Worm (Caenorhabditis elegans) whole organism, L4 larva: Measurements from ENCODE around the gene R31.2.

Experiments used
- F10B5.3 ChIP-seq: sonication (generic microtip); optimal IDR thresholded peaks from 2 replicates; lab custom pipeline; 2016; ENCODE audit warnings: mild to moderate bottlenecking, missing genetic modification characterization, missing compliant biosample characterization
- F37D6.2 ChIP-seq: sonication (generic microtip); optimal IDR thresholded peaks from 2 replicates; lab custom pipeline; 2016; ENCODE audit warnings: mild to moderate bottlenecking, missing genetic modification characterization, missing compliant biosample characterization
- T20F7.1 ChIP-seq: fragments of 200-800 bp; sonication (Bioruptor generic); optimal IDR thresholded peaks from 2 replicates; lab custom pipeline; 2018; ENCODE audit warnings: mild to moderate bottlenecking, missing genetic modification characterization, missing compliant biosample characterization
- T26A8.4 ChIP-seq: fragments of 200-800 bp; sonication (Bioruptor generic); IDR thresholded peaks from 2 replicates; pipeline ENCODE4 v1.3.6; 2022; ENCODE audit warnings: missing genetic modification characterization, missing compliant biosample characterization
- Y75B8A.6 ChIP-seq: fragments of 200-800 bp; sonication (Bioruptor generic); IDR thresholded peaks from 2 replicates; pipeline ENCODE4 v1.3.6; 2022; ENCODE audit warnings: missing genetic modification reagents, missing genetic modification characterization, missing compliant biosample characterization
- ZK337.2 ChIP-seq: fragments of 200-800 bp; sonication (Bioruptor generic); IDR thresholded peaks from 2 replicates; pipeline ENCODE4 v1.3.6; 2022; ENCODE audit warnings: missing genetic modification reagents, missing genetic modification characterization, missing compliant biosample characterization
- ZK546.5 ChIP-seq, 2 experiments: sonication (generic microtip); optimal IDR thresholded peaks; 2 replicates each; lab custom pipeline; 2017; ENCODE audit warnings: missing biosample characterization in 2 of 2, missing genetic modification characterization in 2 of 2
- aha-1 ChIP-seq: fragments of 150-350 bp; peaks from one replicate; lab custom pipeline; 2014; ENCODE audit warnings: missing biosample characterization, missing genetic modification characterization
- ama-1 ChIP-seq: fragments of 150-350 bp; optimal IDR thresholded peaks from 2 replicates; lab custom pipeline; 2014; ENCODE audit warnings: inconsistent platforms, mixed read lengths
- arid-1 ChIP-seq: fragments of 200-800 bp; sonication (Bioruptor generic); conservative IDR thresholded peaks from 2 replicates; pipeline ENCODE4 v1.3.6; 2022; ENCODE audit warnings: missing genetic modification reagents, missing genetic modification characterization, missing compliant biosample characterization
- attf-4 ChIP-seq: sonication (generic microtip); optimal IDR thresholded peaks from 3 replicates; lab custom pipeline; 2017; ENCODE audit warnings: missing biosample characterization, missing genetic modification characterization
- ceh-28 ChIP-seq: fragments of 150-350 bp; optimal IDR thresholded peaks from 2 replicates; lab custom pipeline; 2014; ENCODE audit warnings: missing biosample characterization, missing genetic modification reagents, missing genetic modification characterization
- daf-12 ChIP-seq: fragments of 150-350 bp; optimal IDR thresholded peaks from 2 replicates; lab custom pipeline; 2014; ENCODE audit warnings: missing biosample characterization, missing genetic modification reagents, missing genetic modification characterization
- egl-43 ChIP-seq: fragments of 200-800 bp; sonication (Bioruptor generic); IDR thresholded peaks from 2 replicates; pipeline ENCODE4 v1.3.6; 2022; ENCODE audit warnings: missing genetic modification reagents, missing genetic modification characterization, missing compliant biosample characterization
- hif-1 ChIP-seq, 2 experiments: sonication (generic microtip); optimal IDR thresholded peaks; 2 replicates each; lab custom pipeline; 2016 to 2017; ENCODE audit warnings: missing compliant biosample characterization in 2 of 2, missing genetic modification characterization in 2 of 2, missing genetic modification reagents in 2 of 2, missing genotype in 2 of 2, mild to moderate bottlenecking in 1 of 2
- hlh-30 ChIP-seq: sonication (generic microtip); optimal IDR thresholded peaks from 2 replicates; lab custom pipeline; 2017; ENCODE audit warnings: antibody characterized with exemption, mild to moderate bottlenecking, missing genetic modification characterization, missing compliant biosample characterization; ENCODE audit not compliant: insufficient read depth
- lim-7 ChIP-seq: fragments of 200-800 bp; sonication (Bioruptor generic); IDR thresholded peaks from 2 replicates; pipeline ENCODE4 v1.3.6; 2022; ENCODE audit warnings: missing genetic modification characterization, missing compliant biosample characterization
- lin-29 ChIP-seq: fragments of 200-800 bp; sonication (Bioruptor generic); IDR thresholded peaks from 2 replicates; pipeline ENCODE4 v1.3.6; 2022; ENCODE audit warnings: missing genetic modification reagents, missing genetic modification characterization, missing compliant biosample characterization
- lin-39 ChIP-seq: fragments of 150-350 bp; optimal IDR thresholded peaks from 2 replicates; lab custom pipeline; 2014; ENCODE audit warnings: missing biosample characterization, missing genetic modification reagents, missing genetic modification characterization
- madf-5 ChIP-seq, 2 experiments: fragments of 200-800 bp; sonication (Bioruptor generic); IDR thresholded peaks; 2 replicates each; pipeline ENCODE4 v1.3.6; 2022; ENCODE audit warnings: missing compliant biosample characterization in 2 of 2, missing genetic modification characterization in 2 of 2
- mdl-1 ChIP-seq, 2 experiments: fragments of 150-350 bp in 1 of 2; sonication (generic microtip) in 1 of 2; optimal IDR thresholded peaks; 2 replicates each; lab custom pipeline; 2014 to 2017; ENCODE audit warnings: missing biosample characterization in 2 of 2, missing genetic modification characterization in 2 of 2
- mep-1 ChIP-seq: fragments of 150-350 bp; sonication (generic microtip); optimal IDR thresholded peaks from 3 replicates; lab custom pipeline; 2014; ENCODE audit warnings: missing biosample characterization, missing genetic modification characterization
- nhr-11 ChIP-seq: fragments of 150-350 bp; optimal IDR thresholded peaks from 2 replicates; lab custom pipeline; 2014; ENCODE audit warnings: missing biosample characterization, missing genetic modification characterization
- nhr-28 ChIP-seq: fragments of 150-350 bp; optimal IDR thresholded peaks from 2 replicates; lab custom pipeline; 2014; ENCODE audit warnings: missing biosample characterization, missing genetic modification characterization
- nhr-77 ChIP-seq: fragments of 150-350 bp; optimal IDR thresholded peaks from 2 replicates; lab custom pipeline; 2014; ENCODE audit warnings: missing biosample characterization, missing genetic modification characterization
- pqm-1 ChIP-seq: sonication (generic microtip); optimal IDR thresholded peaks from 2 replicates; lab custom pipeline; 2017; ENCODE audit warnings: missing biosample characterization, missing genetic modification characterization
- rbr-2 ChIP-seq: sonication (generic microtip); optimal IDR thresholded peaks from 2 replicates; lab custom pipeline; 2016; ENCODE audit warnings: missing genotype, missing genetic modification characterization, missing compliant biosample characterization
- spr-3 ChIP-seq: fragments of 200-800 bp; sonication (Bioruptor generic); optimal IDR thresholded peaks from 2 replicates; lab custom pipeline; 2018; ENCODE audit warnings: mild to moderate bottlenecking, missing genetic modification characterization, missing compliant biosample characterization
- tag-97 ChIP-seq: fragments of 200-800 bp; sonication (Bioruptor generic); IDR thresholded peaks from 2 replicates; pipeline ENCODE4 v1.3.6; 2022; ENCODE audit warnings: missing genetic modification characterization, missing compliant biosample characterization
- tra-1 ChIP-seq: fragments of 200-800 bp; sonication (Bioruptor generic); IDR thresholded peaks from 2 replicates; pipeline ENCODE4 v1.3.6; 2022; ENCODE audit warnings: missing genetic modification reagents, missing genetic modification characterization, missing compliant biosample characterization
- unc-62 ChIP-seq, 3 experiments: fragments of 150-350 bp in 1 of 3; sonication (generic microtip); optimal IDR thresholded peaks in 2 of 3; peaks in 1 of 3; 1 replicate in 1 of 3; 2 replicates in 2 of 3; lab custom pipeline; 2014 to 2017; ENCODE audit warnings: missing biosample characterization in 3 of 3, missing genetic modification characterization in 3 of 3, missing genetic modification reagents in 3 of 3, missing genotype in 1 of 3
- vab-7 ChIP-seq: fragments of 200-800 bp; sonication (Bioruptor generic); IDR thresholded peaks from 2 replicates; pipeline ENCODE4 v1.3.6; 2022; ENCODE audit warnings: missing genetic modification reagents, missing genetic modification characterization, missing compliant biosample characterization
- zfp-2 ChIP-seq: sonication (generic microtip); optimal IDR thresholded peaks from 2 replicates; lab custom pipeline; 2016; ENCODE audit warnings: mild to moderate bottlenecking, missing genetic modification characterization, missing compliant biosample characterization
- zfp-3 ChIP-seq: fragments of 200-800 bp; sonication (Bioruptor generic); conservative IDR thresholded peaks from 2 replicates; pipeline ENCODE4 v1.3.6; 2022; ENCODE audit warnings: missing genetic modification reagents, missing genetic modification characterization, missing compliant biosample characterization
- zip-2 ChIP-seq: fragments of 150-350 bp; optimal IDR thresholded peaks from 2 replicates; lab custom pipeline; 2014; ENCODE audit warnings: missing biosample characterization, missing genetic modification characterization

R31.2 gene

DNA sequence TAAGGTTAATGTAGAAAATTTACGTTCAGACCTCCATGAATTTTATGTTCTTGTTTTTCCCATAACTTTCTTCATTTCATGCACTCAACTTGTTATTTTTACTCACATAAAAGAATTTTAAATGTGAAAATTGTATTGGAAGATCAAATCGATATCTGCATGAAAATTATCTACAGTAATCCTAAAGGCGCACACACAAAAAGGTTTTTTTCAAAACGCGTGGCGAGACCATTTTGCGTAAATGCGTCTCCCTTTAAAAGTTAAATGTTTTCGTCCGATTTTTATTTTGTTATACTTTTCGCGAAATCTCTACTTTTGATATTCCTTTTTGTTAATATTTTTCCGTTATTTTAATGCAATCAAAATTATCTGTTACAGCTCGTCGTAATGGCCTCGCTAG lies at the start of gene R31.2:
R31.2 (plus strand) TSS at position 388 of the 400 bp plus-strand sequence.
- TF ChIP-seq arid-1 (GFP tag; lab: Robert Waterston, UW) (no peak), nhr-77 (tag; lab: Kevin White, UChicago) (no peak), spr-3 (GFP tag; lab: Kevin White, UChicago) (no peak), madf-5 (GFP tag; IDR thresholded peaks at IDR 0.05; lab: Robert Waterston, UW) (no peak), Y75B8A.6 (GFP tag; lab: Robert Waterston, UW) (no peak), ama-1 (lab: Kevin White, UChicago) (no peak), mdl-1 (tag; optimal IDR thresholded peaks at IDR 0.05; lab: Kevin White, UChicago) (no peak), ZK337.2 (GFP tag; lab: Robert Waterston, UW) (no peak)
- TF ChIP-seq, all 104 proteins: peak for 0

DNA sequence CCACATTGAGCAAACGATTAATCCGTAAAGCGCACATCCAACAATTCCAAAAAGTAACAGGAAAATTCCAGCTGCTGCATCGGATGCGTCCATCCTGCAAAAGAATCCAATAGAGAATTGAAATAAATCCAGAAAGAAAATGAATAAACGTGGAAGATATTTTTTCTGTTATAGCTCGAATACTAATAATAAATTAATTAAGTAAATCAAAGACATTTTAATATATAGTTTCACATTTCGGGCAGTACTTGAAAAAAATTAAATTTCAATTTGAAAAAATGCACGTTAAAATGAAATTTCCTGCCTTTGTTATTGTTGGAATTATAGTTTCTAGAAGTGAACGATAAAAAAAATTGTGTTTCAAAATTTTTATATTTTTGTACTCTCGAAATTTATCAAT lies 49.2 kb upstream of the R31.2 start, which contains the start of gene R13H4.7:
R13H4.7 (minus strand) TSS at position 101 of the 400 bp plus-strand sequence.
- TF ChIP-seq zfp-2 (tag; lab: Kevin White, UChicago) (no peak), tra-1 (GFP tag; lab: Robert Waterston, UW) (no peak), hif-1 (tag; optimal IDR thresholded peaks at IDR 0.05; lab: Kevin White, UChicago) (no peak), mep-1 (tag; lab: Kevin White, UChicago) (no peak), lin-39 (tag; lab: Kevin White, UChicago) (no peak), F10B5.3 (no peak), tag-97 (GFP tag; lab: Robert Waterston, UW) (no peak), ceh-28 (tag; lab: Kevin White, UChicago) (no peak), T26A8.4 (no peak), arid-1 (GFP tag; lab: Robert Waterston, UW) (no peak), spr-3 (GFP tag; lab: Kevin White, UChicago) (no peak), attf-4 (no peak)

- TF ChIP-seq ZK546.5 (tag; optimal IDR thresholded peaks at IDR 0.05; lab: Kevin White, UChicago) (no peak), tra-1 (GFP tag; lab: Robert Waterston, UW) (no peak)
- TF ChIP-seq, all 104 proteins: peak for 0
These were observed 42.3 kb upstream of the R31.2 start, which contains the start of gene sulp-4 for ce11 chrV:11875060-11875459. Gene sulp-4 (plus strand): TSS chrV:11875360.

DNA sequence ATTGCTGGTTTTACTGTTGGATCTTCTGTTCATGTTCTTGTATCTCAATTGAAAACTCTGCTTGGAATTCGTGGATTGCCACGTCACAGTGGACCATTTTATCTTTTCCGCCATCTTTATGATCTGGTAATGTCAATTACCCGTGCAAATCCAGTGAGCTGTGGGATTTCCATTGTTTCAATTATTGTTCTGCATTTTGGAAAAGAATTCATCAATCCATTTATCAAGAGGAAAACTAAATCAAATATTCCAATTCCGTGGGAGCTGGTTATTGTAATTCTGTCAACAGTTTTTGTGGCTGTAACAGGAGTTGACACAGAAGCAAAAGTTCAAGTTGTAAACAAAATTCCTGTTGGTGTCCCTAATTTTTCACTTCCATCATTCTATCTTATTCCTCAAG lies 40.7 kb upstream of the R31.2 start:
- TF ChIP-seq vab-7 (GFP tag; lab: Robert Waterston, UW) (no peak), aha-1 (tag; lab: Kevin White, UChicago) (no peak), unc-62 (GFP tag; optimal IDR thresholded peaks at IDR 0.05 in 1 of 2; lab: Kevin White, UChicago) (peak in 1 of 2 experiments; percentile 92), unc-62 (tag; optimal IDR thresholded peaks at IDR 0.05; lab: Kevin White, UChicago) (no peak), hlh-30 (tag; lab: Kevin White, UChicago) (no peak), mdl-1 (tag; optimal IDR thresholded peaks at IDR 0.05; lab: Kevin White, UChicago) (no peak), madf-5 (GFP tag; IDR thresholded peaks at IDR 0.05; lab: Robert Waterston, UW) (no peak), rbr-2 (tag; lab: Kevin White, UChicago) (no peak)

ce11 chrV:11879732-11880131 lies 37.6 kb upstream of the R31.2 start, which contains the start of gene sulp-5:
Gene sulp-5 (plus strand): TSS chrV:11880032.
- no peak for TF ChIP-seq ZK546.5 (tag; optimal IDR thresholded peaks at IDR 0.05; lab: Kevin White, UChicago)
- no peak for TF ChIP-seq egl-43 (GFP tag; lab: Robert Waterston, UW)
- no peak for TF ChIP-seq nhr-11 (tag; lab: Kevin White, UChicago)
- no peak for TF ChIP-seq daf-12
- TF ChIP-seq lim-7 (GFP tag; lab: Robert Waterston, UW) = no peak

DNA sequence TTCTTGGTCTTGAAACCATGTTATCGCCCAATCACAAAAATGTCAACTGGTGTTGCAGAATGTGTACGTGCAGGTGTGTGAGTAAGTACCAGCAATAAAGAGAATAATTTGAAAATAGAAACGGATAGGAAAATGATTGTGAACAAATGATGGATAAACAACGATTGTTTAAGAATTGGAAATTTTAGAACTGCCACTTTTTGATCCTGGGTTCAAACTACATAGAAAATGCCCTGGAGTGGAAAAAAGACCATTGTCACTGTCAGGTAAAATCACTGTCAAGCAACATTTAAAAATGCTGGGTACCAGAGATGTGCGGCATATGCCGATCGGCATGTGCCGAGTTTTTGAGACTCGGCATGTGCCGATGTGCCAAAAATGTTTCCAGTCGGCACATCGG lies 34.2 kb upstream of the R31.2 start:
- TF ChIP-seq F37D6.2 (tag; lab: Kevin White, UChicago) (no peak), zfp-3 (GFP tag; lab: Robert Waterston, UW) (no peak), F10B5.3 (no peak), pqm-1 (tag; lab: Kevin White, UChicago) (no peak), nhr-77 (tag; lab: Kevin White, UChicago) (no peak), attf-4 (no peak), mdl-1 (tag; optimal IDR thresholded peaks at IDR 0.05; lab: Kevin White, UChicago) (peak in 1 of 2 experiments; percentile 7), lin-29 (GFP tag; lab: Robert Waterston, UW) (no peak), nhr-28 (tag; lab: Kevin White, UChicago) (peak; percentile 33), aha-1 (tag; lab: Kevin White, UChicago) (no peak), zip-2 (tag; lab: Kevin White, UChicago) (no peak), T20F7.1 (GFP tag; lab: Kevin White, UChicago) (no peak), rbr-2 (tag; lab: Kevin White, UChicago) (no peak), unc-62 (GFP tag; optimal IDR thresholded peaks at IDR 0.05 in 1 of 2; lab: Kevin White, UChicago) (peak in 1 of 2 experiments; percentile 92), unc-62 (tag; optimal IDR thresholded peaks at IDR 0.05; lab: Kevin White, UChicago) (no peak)
